Fruit fly (Drosophila melanogaster) whole organism, embryonic: ENCODE measurements around the gene CG9184.
A peak's percentile ranks its signal among the peaks of the same experiment; 100 is the strongest.

ENCODE experiments used
- Aef1 ChIP-seq: fragments of 200-800 bp; sonication (Bioruptor generic); IDR thresholded peaks from 3 replicates; pipeline ENCODE4 v1.3.6; 2022; ENCODE audit warnings: missing biosample characterization, missing genetic modification characterization
- Antp ChIP-seq: fragments of 200-800 bp; sonication (Bioruptor generic); optimal IDR thresholded peaks from 3 replicates; lab custom pipeline; 2016; ENCODE audit warnings: missing biosample characterization, missing genetic modification characterization
- Awh ChIP-seq: fragments of 200-800 bp; sonication (Bioruptor generic); IDR thresholded peaks from 2 replicates; pipeline ENCODE4, ENCODE4 v1.3.6; 2022; ENCODE audit warnings: missing biosample characterization, missing genetic modification characterization
- CG10543 ChIP-seq: fragments of 200-800 bp; sonication (Bioruptor generic); optimal IDR thresholded peaks from 3 replicates; lab custom pipeline; 2017; ENCODE audit warnings: missing biosample characterization, mild to moderate bottlenecking, missing genetic modification characterization, moderate library complexity
- CG10979 ChIP-seq: fragments of 200-800 bp; sonication (Bioruptor generic); optimal IDR thresholded peaks from 2 replicates; lab custom pipeline; 2018; ENCODE audit warnings: missing biosample characterization, mild to moderate bottlenecking, missing genetic modification characterization, moderate library complexity
- CG12236 ChIP-seq: fragments of 200-800 bp; sonication (Bioruptor generic); optimal IDR thresholded peaks from 2 replicates; lab custom pipeline; 2016; ENCODE audit warnings: missing biosample characterization, missing genetic modification characterization
- CG12299 ChIP-seq: fragments of 200-800 bp; sonication (Bioruptor generic); optimal IDR thresholded peaks from 2 replicates; lab custom pipeline; 2018; ENCODE audit warnings: missing biosample characterization, mild to moderate bottlenecking, missing genetic modification characterization
- CG13296 ChIP-seq: fragments of 200-800 bp; sonication (Bioruptor generic); optimal IDR thresholded peaks from 3 replicates; lab custom pipeline; 2018; ENCODE audit warnings: missing biosample characterization, mild to moderate bottlenecking, missing genetic modification characterization
- CG15011 ChIP-seq: fragments of 200-800 bp; sonication (Bioruptor generic); optimal IDR thresholded peaks from 3 replicates; lab custom pipeline; 2018; ENCODE audit warnings: missing biosample characterization, mild to moderate bottlenecking, missing genetic modification characterization
- CG1832 ChIP-seq: fragments of 200-800 bp; sonication (Bioruptor generic); optimal IDR thresholded peaks from 2 replicates; lab custom pipeline; 2017; ENCODE audit warnings: missing biosample characterization, mild to moderate bottlenecking, missing genetic modification characterization, inconsistent platforms
- CG2199 ChIP-seq: fragments of 200-800 bp; sonication (Bioruptor generic); IDR thresholded peaks from 3 replicates; pipeline ENCODE4 v1.3.6; 2022; ENCODE audit warnings: missing biosample characterization, missing genetic modification characterization
- CG3281 ChIP-seq: fragments of 200-800 bp; sonication (Bioruptor generic); optimal IDR thresholded peaks from 3 replicates; lab custom pipeline; 2017; ENCODE audit warnings: missing biosample characterization, mild to moderate bottlenecking, missing genetic modification characterization
- CG4282 ChIP-seq: fragments of 200-800 bp; sonication (Bioruptor generic); optimal IDR thresholded peaks from 2 replicates; lab custom pipeline; 2016; ENCODE audit warnings: missing biosample characterization, missing genetic modification characterization
- CG4854 ChIP-seq: fragments of 200-800 bp; sonication (Bioruptor generic); optimal IDR thresholded peaks from 2 replicates; lab custom pipeline; 2016; ENCODE audit warnings: missing biosample characterization, missing genetic modification characterization, inconsistent platforms
- CG6175 ChIP-seq: fragments of 200-800 bp; sonication (Bioruptor generic); IDR thresholded peaks from 3 replicates; pipeline ENCODE4 v1.3.6; 2022; ENCODE audit warnings: missing biosample characterization, missing genetic modification characterization
- CG7556 ChIP-seq: fragments of 200-800 bp; sonication (Bioruptor generic); optimal IDR thresholded peaks from 2 replicates; lab custom pipeline; 2017; ENCODE audit warnings: missing biosample characterization, mild to moderate bottlenecking, missing genetic modification characterization
- CG8290 ChIP-seq, 3 experiments: fragments of 200-800 bp; sonication (Bioruptor generic); optimal IDR thresholded peaks; 2 replicates each; lab custom pipeline; 2016 to 2019; ENCODE audit warnings: missing biosample characterization in 3 of 3, missing genetic modification characterization in 3 of 3, mild to moderate bottlenecking in 2 of 3, moderate library complexity in 1 of 3
- CG9609 ChIP-seq: fragments of 200-800 bp; sonication (Bioruptor generic); optimal IDR thresholded peaks from 3 replicates; lab custom pipeline; 2016; ENCODE audit warnings: missing biosample characterization, missing genetic modification characterization
- Chrac-16 ChIP-seq: fragments of 200-800 bp; sonication (Bioruptor generic); optimal IDR thresholded peaks from 3 replicates; lab custom pipeline; 2016; ENCODE audit warnings: missing biosample characterization, missing genetic modification characterization
- CrebB ChIP-seq: fragments of 200-800 bp; sonication (Bioruptor generic); optimal IDR thresholded peaks from 3 replicates; lab custom pipeline; 2018; ENCODE audit warnings: missing biosample characterization, mild to moderate bottlenecking, missing genetic modification characterization
- Deaf1 ChIP-seq: fragments of 200-800 bp; optimal IDR thresholded peaks from 3 replicates; lab custom pipeline; 2019; ENCODE audit warnings: missing biosample characterization, mild to moderate bottlenecking, missing genetic modification characterization, moderate library complexity
- Dek ChIP-seq: fragments of 200-800 bp; sonication (Bioruptor generic); optimal IDR thresholded peaks from 3 replicates; lab custom pipeline; 2019; ENCODE audit warnings: missing biosample characterization, mild to moderate bottlenecking, missing genetic modification characterization, moderate library complexity
- Dll ChIP-seq: fragments of 200-800 bp; sonication (Bioruptor generic); IDR thresholded peaks from 4 replicates; pipeline ENCODE4 v1.3.6; 2022; ENCODE audit warnings: missing biosample characterization, missing genetic modification characterization; ENCODE audit not compliant: partially characterized antibody
- Drgx ChIP-seq: fragments of 200-800 bp; sonication (Bioruptor generic); IDR thresholded peaks from 2 replicates; pipeline ENCODE4 v1.3.6; 2022; ENCODE audit warnings: missing biosample characterization, missing genetic modification characterization
- Med ChIP-seq: fragments of 200-800 bp; sonication (Bioruptor generic); peaks from one replicate; lab custom pipeline; 2016; ENCODE audit warnings: missing biosample characterization, missing genetic modification characterization, mild to moderate bottlenecking, inconsistent platforms, moderate library complexity
- Meics ChIP-seq: fragments of 200-800 bp; sonication (Bioruptor generic); optimal IDR thresholded peaks from 2 replicates; lab custom pipeline; 2017; ENCODE audit warnings: missing biosample characterization, mild to moderate bottlenecking, missing genetic modification characterization
- Mrtf ChIP-seq: fragments of 200-800 bp; sonication (Bioruptor generic); IDR thresholded peaks from 3 replicates; pipeline ENCODE4 v1.3.6; 2022; ENCODE audit warnings: missing biosample characterization, missing genetic modification characterization
- Rx ChIP-seq: fragments of 200-800 bp; sonication (Bioruptor generic); IDR thresholded peaks from 2 replicates; pipeline ENCODE4 v1.3.6; 2022; ENCODE audit warnings: missing biosample characterization, missing genetic modification characterization
- Scr ChIP-seq: fragments of 200-800 bp; sonication (Bioruptor generic); IDR thresholded peaks from 2 replicates; pipeline ENCODE4 v1.3.6; 2022; ENCODE audit warnings: missing biosample characterization, missing genetic modification characterization; ENCODE audit not compliant: partially characterized antibody
- Usf ChIP-seq: fragments of 200-800 bp; sonication (Bioruptor generic); optimal IDR thresholded peaks from 2 replicates; lab custom pipeline; 2017; ENCODE audit warnings: missing genotype, missing biosample characterization, missing genetic modification characterization
- ac ChIP-seq: fragments of 200-800 bp; sonication (Bioruptor generic); optimal IDR thresholded peaks from 3 replicates; lab custom pipeline; 2017; ENCODE audit warnings: missing biosample characterization, mild to moderate bottlenecking, missing genetic modification characterization
- bab2 ChIP-seq: fragments of 200-800 bp; sonication (Bioruptor generic); optimal IDR thresholded peaks from 2 replicates; lab custom pipeline; 2016; ENCODE audit warnings: missing biosample characterization, missing genetic modification characterization
- ci ChIP-seq: fragments of 200-800 bp; sonication (Bioruptor generic); IDR thresholded peaks from 3 replicates; pipeline ENCODE4 v1.3.6; 2022; ENCODE audit warnings: missing biosample characterization, missing genetic modification characterization
- disco-r ChIP-seq: fragments of 200-800 bp; sonication (Bioruptor generic); optimal IDR thresholded peaks from 2 replicates; lab custom pipeline; 2016; ENCODE audit warnings: missing biosample characterization, missing genetic modification characterization
- fru ChIP-seq: fragments of >200 bp; optimal IDR thresholded peaks from 2 replicates; lab custom pipeline; 2017
- gce ChIP-seq: fragments of 200-800 bp; sonication (Bioruptor generic); IDR thresholded peaks from 3 replicates; pipeline ENCODE4 v1.3.6; 2022; ENCODE audit warnings: missing biosample characterization, missing genetic modification characterization
- h ChIP-seq: fragments of >200 bp; optimal IDR thresholded peaks from 2 replicates; lab custom pipeline; 2017
- hth ChIP-seq: fragments of >200 bp; optimal IDR thresholded peaks from 2 replicates; lab custom pipeline; 2017; ENCODE audit warnings: inconsistent platforms
- jumu ChIP-seq: fragments of 200-800 bp; sonication (Bioruptor generic); optimal IDR thresholded peaks from 3 replicates; lab custom pipeline; 2016; ENCODE audit warnings: missing biosample characterization, missing genetic modification characterization
- lov ChIP-seq, 2 experiments: fragments of 200-800 bp in 1 of 2; fragments of >200 bp in 1 of 2; sonication (Bioruptor generic) in 1 of 2; IDR thresholded peaks in 1 of 2; optimal IDR thresholded peaks in 1 of 2; 2 replicates in 1 of 2; 3 replicates in 1 of 2; pipeline versions ENCODE4 v1.3.6 to Lab custom; 2017 to 2022; ENCODE audit warnings: missing biosample characterization in 1 of 2, missing genetic modification characterization in 1 of 2
- mam ChIP-seq: fragments of 200-800 bp; sonication (Bioruptor generic); optimal IDR thresholded peaks from 3 replicates; lab custom pipeline; 2016; ENCODE audit warnings: missing biosample characterization, missing genetic modification characterization
- nom ChIP-seq: fragments of 200-800 bp; sonication (Bioruptor generic); optimal IDR thresholded peaks from 2 replicates; lab custom pipeline; 2017; ENCODE audit warnings: missing biosample characterization, missing genetic modification characterization, mild to moderate bottlenecking, moderate library complexity, missing genetic modification reagents
- psq ChIP-seq: fragments of 200-800 bp; sonication (Bioruptor generic); optimal IDR thresholded peaks from 2 replicates; lab custom pipeline; 2017; ENCODE audit warnings: missing biosample characterization, missing genetic modification characterization
- ro ChIP-seq: fragments of 200-800 bp; sonication (Bioruptor generic); IDR thresholded peaks from 2 replicates; pipeline ENCODE4 v1.3.6; 2022; ENCODE audit warnings: missing biosample characterization, missing genetic modification characterization
- sens-2 ChIP-seq: fragments of 200-800 bp; sonication (Bioruptor generic); IDR thresholded peaks from 2 replicates; pipeline ENCODE4 v1.3.6; 2022; ENCODE audit warnings: missing biosample characterization, missing genetic modification characterization
- sisA ChIP-seq: fragments of 200-800 bp; sonication (Bioruptor generic); IDR thresholded peaks from 2 replicates; pipeline ENCODE4 v1.3.6; 2022; ENCODE audit warnings: missing biosample characterization, missing genetic modification characterization
- slp2 ChIP-seq: fragments of 200-800 bp; sonication (Bioruptor generic); optimal IDR thresholded peaks from 2 replicates; lab custom pipeline; 2016; ENCODE audit warnings: missing biosample characterization, missing genetic modification characterization
- tx ChIP-seq: fragments of 200-800 bp; sonication (Bioruptor generic); optimal IDR thresholded peaks from 2 replicates; lab custom pipeline; 2016; ENCODE audit warnings: missing biosample characterization, missing genetic modification characterization
- vvl ChIP-seq: fragments of 200-800 bp; sonication (Bioruptor generic); IDR thresholded peaks from 2 replicates; pipeline ENCODE4 v1.3.6; 2022; ENCODE audit warnings: missing biosample characterization, missing genetic modification characterization
- wdn ChIP-seq: fragments of 200-800 bp; sonication (Bioruptor generic); IDR thresholded peaks from 2 replicates; pipeline ENCODE4 v1.3.6; 2022; ENCODE audit warnings: missing biosample characterization, missing genetic modification characterization
- zfh1 ChIP-seq: fragments of 200-800 bp; sonication (Bioruptor generic); IDR thresholded peaks from 3 replicates; pipeline ENCODE4 v1.3.6; 2022; ENCODE audit warnings: missing biosample characterization, missing genetic modification characterization

Gene CG9184

DNA sequence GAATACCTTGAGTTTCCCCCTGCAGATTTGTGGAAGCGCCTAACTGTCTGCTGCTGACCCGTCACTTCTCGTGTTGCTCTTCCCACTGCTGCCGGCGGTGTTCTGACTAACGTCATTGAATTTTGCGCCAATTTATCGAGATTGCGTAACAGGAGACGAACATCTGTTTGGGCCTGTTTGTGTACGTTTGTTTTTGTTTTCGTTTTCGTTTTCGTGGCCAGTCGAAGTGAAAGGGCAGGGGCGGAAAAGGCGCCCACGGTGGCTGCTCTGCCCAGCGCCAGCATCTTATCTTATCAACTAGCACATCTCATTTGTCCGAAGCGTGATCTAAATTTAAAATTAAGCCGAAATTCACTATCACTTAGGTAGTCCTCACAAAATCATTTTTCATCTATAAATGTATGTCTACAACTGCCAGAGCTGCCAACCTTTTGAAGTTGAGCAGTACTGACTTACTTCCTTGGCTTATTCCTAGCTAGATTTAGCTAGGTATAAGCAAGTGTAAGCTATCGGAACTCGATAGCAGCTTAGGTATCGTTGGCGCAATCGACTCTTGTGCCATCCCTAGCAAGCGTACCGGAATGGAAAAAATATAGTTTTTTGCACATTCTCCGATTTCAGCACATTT lies 15.5 kb downstream of the CG9184 start, which contains the start of the genes Ctr9 and Nt5a (continued):
- TF ChIP-seq Meics (GFP tag; lab: Kevin White, UChicago) (peak; percentile 45), fru (lab: Kevin White, UChicago) (no peak), mam (GFP tag; lab: Kevin White, UChicago) (peak; percentile 81), CG3281 (GFP tag; lab: Kevin White, UChicago) (no peak), tx (GFP tag; lab: Kevin White, UChicago) (peak; percentile 79), Usf (GFP tag; lab: Kevin White, UChicago) (no peak), CG15011 (GFP tag; lab: Kevin White, UChicago) (no peak), Med (GFP tag; lab: Kevin White, UChicago) (peak; percentile 96), hth (lab: Kevin White, UChicago) (no peak), h (lab: Kevin White, UChicago) (no peak), CG2199 (GFP tag; lab: Robert Waterston, UW) (no peak), sisA (GFP tag; lab: Robert Waterston, UW) (peak; percentile 32), Antp (GFP tag; lab: Kevin White, UChicago) (peak; percentile 76), wdn (GFP tag; lab: Robert Waterston, UW) (no peak), CG12299 (tag; lab: Kevin White, UChicago) (no peak), nom (GFP tag; lab: Kevin White, UChicago) (no peak), Drgx (no peak), CG7556 (GFP tag; lab: Kevin White, UChicago) (peak; percentile 10), Deaf1 (tag; lab: Kevin White, UChicago) (no peak), CG4282 (GFP tag; lab: Kevin White, UChicago) (peak; percentile 27), CG4854 (GFP tag; lab: Kevin White, UChicago) (peak; percentile 18), ci (GFP tag; lab: Robert Waterston, UW) (peak; percentile 67; the same call in 2 of the 3 replicates), Aef1 (GFP tag; lab: Robert Waterston, UW) (peak; percentile 49), Chrac-16 (GFP tag; lab: Kevin White, UChicago) (peak; percentile 59), Mrtf (GFP tag; lab: Robert Waterston, UW) (no peak), CG8290 (GFP tag; optimal IDR thresholded peaks at IDR 0.05; lab: Kevin White, UChicago) (no peak), CG8290 (tag; optimal IDR thresholded peaks at IDR 0.05; lab: Kevin White, UChicago) (peak in 1 of 2 experiments; percentile 90), Awh (no peak), CG12236 (GFP tag; lab: Kevin White, UChicago) (no peak), CG10979 (peak; percentile 13), Dek (tag; lab: Kevin White, UChicago) (no peak), CG10543 (GFP tag; lab: Kevin White, UChicago) (peak; percentile 76), slp2 (GFP tag; lab: Kevin White, UChicago) (peak; percentile 26), CG6175 (GFP tag; lab: Robert Waterston, UW) (no peak), bab2 (peak; percentile 59), CrebB (tag; lab: Kevin White, UChicago) (peak; percentile 48), sens-2 (no peak), disco-r (no peak), Dll (GFP tag; lab: Robert Waterston, UW) (peak; percentile 75; the same call in 3 of the 4 replicates), CG13296 (GFP tag; lab: Kevin White, UChicago) (peak; percentile 21), psq (GFP tag; lab: Kevin White, UChicago) (no peak), ro (GFP tag; lab: Robert Waterston, UW) (no peak), gce (GFP tag; lab: Robert Waterston, UW) (no peak), Rx (GFP tag; lab: Robert Waterston, UW) (no peak), jumu (GFP tag; lab: Kevin White, UChicago) (peak; percentile 56), Scr (peak; percentile 71), lov (optimal IDR thresholded peaks at IDR 0.05; lab: Kevin White, UChicago) (no peak), lov (GFP tag; IDR thresholded peaks at IDR 0.05; lab: Robert Waterston, UW) (no peak), CG1832 (GFP tag; lab: Kevin White, UChicago) (no peak), CG9609 (GFP tag; lab: Kevin White, UChicago) (peak; percentile 5), zfh1 (GFP tag; lab: Robert Waterston, UW) (0 out of 3 replicates have a peak, but pooled peaks have one; percentile 36), vvl (peak; percentile 78), ac (GFP tag; lab: Kevin White, UChicago) (no peak)
